Worm (Caenorhabditis elegans) whole organism, L4 larva: ENCODE data around the gene F42G4.6.

ENCODE experiments used
- D1046.2 ChIP-seq: fragments of 200-800 bp; sonication (Bioruptor generic); IDR thresholded peaks from 2 replicates; pipeline ENCODE4 v1.3.6; 2022; ENCODE audit warnings: missing genetic modification characterization, missing compliant biosample characterization
- F26F4.8 ChIP-seq: fragments of 200-800 bp; sonication (Bioruptor generic); conservative IDR thresholded peaks from 2 replicates; pipeline ENCODE4 v1.3.6; 2022; ENCODE audit warnings: missing genetic modification characterization, missing compliant biosample characterization
- T26A8.4 ChIP-seq: fragments of 200-800 bp; sonication (Bioruptor generic); IDR thresholded peaks from 2 replicates; pipeline ENCODE4 v1.3.6; 2022; ENCODE audit warnings: missing genetic modification characterization, missing compliant biosample characterization
- Y105C5A.15 ChIP-seq: fragments of 200-800 bp; sonication (Bioruptor generic); IDR thresholded peaks from 2 replicates; pipeline ENCODE4 v1.3.6; 2022; ENCODE audit warnings: missing genetic modification characterization, missing compliant biosample characterization
- Y5F2A.4 ChIP-seq: fragments of 200-800 bp; sonication (Bioruptor generic); optimal IDR thresholded peaks from 2 replicates; lab custom pipeline; 2018; ENCODE audit warnings: mild to moderate bottlenecking, missing genetic modification characterization, missing compliant biosample characterization
- ZK337.2 ChIP-seq: fragments of 200-800 bp; sonication (Bioruptor generic); IDR thresholded peaks from 2 replicates; pipeline ENCODE4 v1.3.6; 2022; ENCODE audit warnings: missing genetic modification reagents, missing genetic modification characterization, missing compliant biosample characterization
- ZK546.5 ChIP-seq, 2 experiments: sonication (generic microtip); optimal IDR thresholded peaks; 2 replicates each; lab custom pipeline; 2017; ENCODE audit warnings: missing biosample characterization in 2 of 2, missing genetic modification characterization in 2 of 2
- aha-1 ChIP-seq: fragments of 150-350 bp; peaks from one replicate; lab custom pipeline; 2014; ENCODE audit warnings: missing biosample characterization, missing genetic modification characterization
- aly-2 ChIP-seq: sonication (generic microtip); optimal IDR thresholded peaks from 2 replicates; lab custom pipeline; 2018; ENCODE audit warnings: missing biosample characterization, missing genetic modification characterization
- attf-4 ChIP-seq: sonication (generic microtip); optimal IDR thresholded peaks from 3 replicates; lab custom pipeline; 2017; ENCODE audit warnings: missing biosample characterization, missing genetic modification characterization
- ceh-20 ChIP-seq: fragments of 200-800 bp; sonication (Bioruptor generic); IDR thresholded peaks from 2 replicates; pipeline ENCODE4 v1.3.6; 2022; ENCODE audit warnings: missing genetic modification reagents, missing genetic modification characterization, missing compliant biosample characterization
- daf-12 ChIP-seq: fragments of 150-350 bp; optimal IDR thresholded peaks from 2 replicates; lab custom pipeline; 2014; ENCODE audit warnings: missing biosample characterization, missing genetic modification reagents, missing genetic modification characterization
- daf-16 ChIP-seq, 3 experiments: sonication (generic microtip); optimal IDR thresholded peaks; 2 replicates each; lab custom pipeline; 2016 to 2017; ENCODE audit warnings: missing genetic modification characterization in 3 of 3, missing genetic modification reagents in 3 of 3, mild to moderate bottlenecking in 2 of 3, missing compliant biosample characterization in 2 of 3, missing biosample characterization in 1 of 3, moderate library complexity in 1 of 3
- dmd-6 ChIP-seq: fragments of 200-800 bp; sonication (Bioruptor generic); IDR thresholded peaks from 2 replicates; pipeline ENCODE4 v1.3.6; 2022; ENCODE audit warnings: missing genetic modification reagents, missing genetic modification characterization, missing compliant biosample characterization
- dve-1 ChIP-seq: sonication (generic microtip); optimal IDR thresholded peaks from 2 replicates; lab custom pipeline; 2017; ENCODE audit warnings: antibody characterized with exemption, mild to moderate bottlenecking, missing genetic modification characterization, missing compliant biosample characterization; ENCODE audit not compliant: insufficient read depth
- egl-43 ChIP-seq: fragments of 200-800 bp; sonication (Bioruptor generic); IDR thresholded peaks from 2 replicates; pipeline ENCODE4 v1.3.6; 2022; ENCODE audit warnings: missing genetic modification reagents, missing genetic modification characterization, missing compliant biosample characterization
- hlh-11 ChIP-seq: fragments of 200-800 bp; sonication (Bioruptor generic); optimal IDR thresholded peaks from 2 replicates; lab custom pipeline; 2018; ENCODE audit warnings: mild to moderate bottlenecking, missing genetic modification characterization, missing compliant biosample characterization
- hlh-30 ChIP-seq: sonication (generic microtip); optimal IDR thresholded peaks from 2 replicates; lab custom pipeline; 2017; ENCODE audit warnings: antibody characterized with exemption, mild to moderate bottlenecking, missing genetic modification characterization, missing compliant biosample characterization; ENCODE audit not compliant: insufficient read depth
- lin-13 ChIP-seq: fragments of 150-350 bp; optimal IDR thresholded peaks from 2 replicates; lab custom pipeline; 2014; ENCODE audit warnings: missing biosample characterization, missing genetic modification reagents, missing genetic modification characterization
- lin-29 ChIP-seq: fragments of 200-800 bp; sonication (Bioruptor generic); IDR thresholded peaks from 2 replicates; pipeline ENCODE4 v1.3.6; 2022; ENCODE audit warnings: missing genetic modification reagents, missing genetic modification characterization, missing compliant biosample characterization
- lin-39 ChIP-seq: fragments of 150-350 bp; optimal IDR thresholded peaks from 2 replicates; lab custom pipeline; 2014; ENCODE audit warnings: missing biosample characterization, missing genetic modification reagents, missing genetic modification characterization
- lsy-2 ChIP-seq, 2 experiments: fragments of 150-350 bp in 1 of 2; sonication (generic microtip) in 1 of 2; optimal IDR thresholded peaks; 2 replicates each; lab custom pipeline; 2014 to 2017; ENCODE audit warnings: missing biosample characterization in 2 of 2, missing genetic modification characterization in 2 of 2
- madf-9 ChIP-seq: fragments of 200-800 bp; sonication (Bioruptor generic); conservative IDR thresholded peaks from 2 replicates; pipeline ENCODE4 v1.3.6; 2022; ENCODE audit warnings: missing genetic modification reagents, missing genetic modification characterization, missing compliant biosample characterization
- mes-2 ChIP-seq: sonication (generic microtip); optimal IDR thresholded peaks from 2 replicates; lab custom pipeline; 2016; ENCODE audit warnings: missing genotype, mild to moderate bottlenecking, missing genetic modification characterization, missing compliant biosample characterization; ENCODE audit not compliant: poor library complexity, severe bottlenecking
- mxl-3 ChIP-seq: fragments of 200-800 bp; sonication (Bioruptor generic); optimal IDR thresholded peaks from 2 replicates; lab custom pipeline; 2018; ENCODE audit warnings: mild to moderate bottlenecking, missing genetic modification characterization, missing compliant biosample characterization
- nhr-102 ChIP-seq: sonication (generic microtip); optimal IDR thresholded peaks from 2 replicates; lab custom pipeline; 2016; ENCODE audit warnings: mild to moderate bottlenecking, missing genetic modification characterization, moderate library complexity, missing compliant biosample characterization
- nhr-11 ChIP-seq: fragments of 150-350 bp; optimal IDR thresholded peaks from 2 replicates; lab custom pipeline; 2014; ENCODE audit warnings: missing biosample characterization, missing genetic modification characterization
- nhr-237 ChIP-seq: sonication (generic microtip); optimal IDR thresholded peaks from 2 replicates; lab custom pipeline; 2017; ENCODE audit warnings: missing biosample characterization, missing genetic modification characterization
- nhr-25 ChIP-seq: sonication (generic microtip); optimal IDR thresholded peaks from 2 replicates; lab custom pipeline; 2017; ENCODE audit warnings: missing genetic modification characterization, mild to moderate bottlenecking, missing compliant biosample characterization, antibody characterized with exemption, moderate library complexity, borderline replicate concordance; ENCODE audit not compliant: insufficient read depth
- nhr-28 ChIP-seq: fragments of 150-350 bp; optimal IDR thresholded peaks from 2 replicates; lab custom pipeline; 2014; ENCODE audit warnings: missing biosample characterization, missing genetic modification characterization
- nhr-48 ChIP-seq: sonication (generic microtip); optimal IDR thresholded peaks from 2 replicates; lab custom pipeline; 2016; ENCODE audit warnings: mild to moderate bottlenecking, missing genetic modification characterization, missing compliant biosample characterization
- nhr-77 ChIP-seq: fragments of 150-350 bp; optimal IDR thresholded peaks from 2 replicates; lab custom pipeline; 2014; ENCODE audit warnings: missing biosample characterization, missing genetic modification characterization
- php-3 ChIP-seq: fragments of 200-800 bp; sonication (Bioruptor generic); IDR thresholded peaks from 2 replicates; pipeline ENCODE4 v1.3.6; 2022; ENCODE audit warnings: missing genetic modification reagents, missing genetic modification characterization, missing compliant biosample characterization
- pqm-1 ChIP-seq: sonication (generic microtip); optimal IDR thresholded peaks from 2 replicates; lab custom pipeline; 2017; ENCODE audit warnings: missing biosample characterization, missing genetic modification characterization
- rbr-2 ChIP-seq: sonication (generic microtip); optimal IDR thresholded peaks from 2 replicates; lab custom pipeline; 2016; ENCODE audit warnings: missing genotype, missing genetic modification characterization, missing compliant biosample characterization
- sdz-12 ChIP-seq: fragments of 200-800 bp; sonication (Bioruptor generic); optimal IDR thresholded peaks from 2 replicates; lab custom pipeline; 2018; ENCODE audit warnings: mild to moderate bottlenecking, missing genetic modification characterization, missing compliant biosample characterization
- set-16 ChIP-seq: fragments of 200-800 bp; sonication (Bioruptor generic); IDR thresholded peaks from 2 replicates; pipeline ENCODE4 v1.3.6; 2022; ENCODE audit warnings: missing genetic modification reagents, missing genetic modification characterization, missing compliant biosample characterization
- tag-97 ChIP-seq: fragments of 200-800 bp; sonication (Bioruptor generic); IDR thresholded peaks from 2 replicates; pipeline ENCODE4 v1.3.6; 2022; ENCODE audit warnings: missing genetic modification characterization, missing compliant biosample characterization
- tra-1 ChIP-seq: fragments of 200-800 bp; sonication (Bioruptor generic); IDR thresholded peaks from 2 replicates; pipeline ENCODE4 v1.3.6; 2022; ENCODE audit warnings: missing genetic modification reagents, missing genetic modification characterization, missing compliant biosample characterization
- unc-62 ChIP-seq, 3 experiments: fragments of 150-350 bp in 1 of 3; sonication (generic microtip); optimal IDR thresholded peaks in 2 of 3; peaks in 1 of 3; 1 replicate in 1 of 3; 2 replicates in 2 of 3; lab custom pipeline; 2014 to 2017; ENCODE audit warnings: missing biosample characterization in 3 of 3, missing genetic modification characterization in 3 of 3, missing genetic modification reagents in 3 of 3, missing genotype in 1 of 3
- zfp-2 ChIP-seq: sonication (generic microtip); optimal IDR thresholded peaks from 2 replicates; lab custom pipeline; 2016; ENCODE audit warnings: mild to moderate bottlenecking, missing genetic modification characterization, missing compliant biosample characterization
- zip-2 ChIP-seq: fragments of 150-350 bp; optimal IDR thresholded peaks from 2 replicates; lab custom pipeline; 2014; ENCODE audit warnings: missing biosample characterization, missing genetic modification characterization
- ztf-7 ChIP-seq: fragments of 150-350 bp; optimal IDR thresholded peaks from 2 replicates; lab custom pipeline; 2014; ENCODE audit warnings: missing biosample characterization, missing genetic modification characterization

Gene F42G4.6

DNA sequence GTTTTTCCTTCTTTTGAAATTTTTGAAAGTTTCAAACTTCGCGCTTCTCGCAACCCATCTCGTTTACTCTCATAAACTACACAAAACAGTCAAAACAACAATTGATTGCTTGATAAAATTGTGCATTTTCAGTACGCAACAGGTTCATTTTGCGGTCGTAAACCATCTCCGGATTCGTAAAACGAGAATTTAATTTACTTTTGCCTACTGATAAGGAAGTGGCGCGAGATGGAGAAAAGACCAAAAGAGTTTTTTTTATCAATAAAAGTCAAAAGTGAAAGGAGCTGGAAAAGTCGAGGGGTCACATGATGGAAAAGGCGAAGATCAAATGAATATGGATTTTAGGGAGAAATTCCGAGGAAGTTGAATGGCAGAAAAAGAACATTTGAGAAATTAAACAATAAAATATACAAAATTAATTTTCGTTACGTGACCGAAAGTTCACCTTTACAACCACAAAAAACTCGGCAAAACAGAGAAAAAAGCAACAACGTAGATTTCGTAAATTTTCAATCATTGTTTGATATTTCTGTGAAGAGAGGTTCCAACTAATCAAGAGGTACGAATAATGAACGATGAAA, at the start of gene F42G4.6:
F42G4.6 (plus strand) TSS at position 531 of the 581 bp plus-strand sequence.
- TF ChIP-seq dmd-6 (GFP tag; lab: Robert Waterston, UW) (peak; percentile 84), hlh-30 (peak; percentile 33), php-3 (peak; percentile 97), hlh-11 (peak; percentile 78), dve-1 (tag; lab: Kevin White, UChicago) (peak; percentile 88), ceh-20 (GFP tag; lab: Robert Waterston, UW) (0 out of 2 replicates have a peak, but pooled peaks have one; percentile 20), nhr-28 (tag; lab: Kevin White, UChicago) (peak; percentile 71), tag-97 (no peak), nhr-102 (peak; percentile 2), daf-16 (GFP tag; optimal IDR thresholded peaks at IDR 0.05; lab: Kevin White, UChicago) (no peak), daf-16 (tag; optimal IDR thresholded peaks at IDR 0.05; lab: Kevin White, UChicago) (peak; percentile 90), egl-43 (GFP tag; lab: Robert Waterston, UW) (no peak), nhr-77 (tag; lab: Kevin White, UChicago) (peak; percentile 36), D1046.2 (no peak), nhr-48 (tag; lab: Kevin White, UChicago) (peak; percentile 77), lin-13 (peak; percentile 27), tra-1 (GFP tag; lab: Robert Waterston, UW) (peak; percentile 75), pqm-1 (tag; lab: Kevin White, UChicago) (peak; percentile 79), mxl-3 (GFP tag; lab: Kevin White, UChicago) (no peak)

DNA sequence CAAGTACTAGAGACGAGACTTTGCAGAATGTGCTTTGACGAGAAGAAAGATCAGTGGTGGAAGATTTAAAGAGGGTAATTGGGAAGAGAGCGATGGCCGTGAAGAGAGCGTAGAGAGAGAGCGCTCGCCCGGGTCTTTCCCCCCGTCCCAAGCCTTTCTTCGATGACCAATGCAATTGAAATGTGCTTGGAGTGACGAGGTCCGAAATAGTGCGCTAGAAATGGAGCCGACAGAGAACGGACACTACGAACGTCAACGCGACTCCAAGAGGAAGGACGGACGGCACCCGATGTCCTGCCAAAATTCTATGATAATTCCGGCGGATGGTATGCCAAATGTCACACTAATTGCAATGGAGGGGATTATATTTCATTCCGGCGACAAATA, 49.1 kb upstream of the F42G4.6 start:
- TF ChIP-seq set-16 (peak; percentile 30; the same call in 1 of the 2 replicates), hlh-30 (no peak), egl-43 (GFP tag; lab: Robert Waterston, UW) (0 out of 2 replicates have a peak, but pooled peaks have one; percentile 20), zip-2 (tag; lab: Kevin White, UChicago) (no peak), mes-2 (tag; lab: Kevin White, UChicago) (peak; percentile 5), lin-39 (tag; lab: Kevin White, UChicago) (no peak), Y105C5A.15 (GFP tag; lab: Robert Waterston, UW) (no peak)

DNA sequence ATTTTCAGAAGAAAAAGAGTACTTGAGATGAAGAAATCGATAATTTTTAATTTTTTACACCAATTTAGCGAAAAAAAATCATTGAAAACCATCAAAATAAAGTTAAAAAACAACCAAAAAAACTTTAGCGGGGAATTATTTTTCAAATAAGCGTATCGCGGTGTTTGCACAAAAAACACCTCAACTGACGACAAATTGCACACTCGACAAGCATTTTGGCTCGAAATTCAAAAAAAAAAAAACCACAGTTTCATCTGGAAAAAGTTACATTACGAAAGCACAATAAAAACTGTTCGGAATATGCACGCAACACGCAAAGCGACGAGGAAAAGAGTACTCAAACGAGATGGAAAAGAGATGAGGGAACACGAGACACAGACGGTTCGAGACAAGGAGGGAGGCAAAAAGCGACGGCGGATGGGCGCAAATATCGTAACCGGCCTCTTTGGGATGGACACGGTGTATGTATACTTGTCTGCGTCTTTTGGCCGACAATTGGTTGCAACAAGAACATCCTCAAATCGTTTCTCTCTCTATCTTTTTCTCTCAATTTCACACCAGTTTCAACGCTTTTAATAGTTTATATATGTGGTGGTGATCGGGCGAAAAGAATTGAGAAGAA, 48.5 kb upstream of the F42G4.6 start:
- TF ChIP-seq mxl-3 (GFP tag; lab: Kevin White, UChicago) (peak; percentile 83), attf-4 (tag; lab: Kevin White, UChicago) (no peak), sdz-12 (GFP tag; lab: Kevin White, UChicago) (no peak), aha-1 (tag; lab: Kevin White, UChicago) (peak; percentile 16), zfp-2 (tag; lab: Kevin White, UChicago) (no peak), nhr-28 (tag; lab: Kevin White, UChicago) (peak; percentile 66), nhr-25 (tag; lab: Kevin White, UChicago) (peak; percentile 82), mes-2 (tag; lab: Kevin White, UChicago) (peak; percentile 29), madf-9 (GFP tag; lab: Robert Waterston, UW) (no peak), lsy-2 (tag; optimal IDR thresholded peaks at IDR 0.05; lab: Kevin White, UChicago) (peak in 1 of 2 experiments; percentile 61), nhr-11 (tag; lab: Kevin White, UChicago) (peak; percentile 21), nhr-237 (tag; lab: Kevin White, UChicago) (no peak), hlh-30 (peak; percentile 57), unc-62 (GFP tag; optimal IDR thresholded peaks at IDR 0.05 in 1 of 2; lab: Kevin White, UChicago) (peak in 1 of 2 experiments; percentile 21), unc-62 (tag; optimal IDR thresholded peaks at IDR 0.05; lab: Kevin White, UChicago) (no peak), rbr-2 (tag; lab: Kevin White, UChicago) (peak; percentile 55), ZK337.2 (GFP tag; lab: Robert Waterston, UW) (no peak), daf-16 (GFP tag; optimal IDR thresholded peaks at IDR 0.05; lab: Kevin White, UChicago) (no peak), daf-16 (tag; optimal IDR thresholded peaks at IDR 0.05; lab: Kevin White, UChicago) (peak; percentile 3), dve-1 (tag; lab: Kevin White, UChicago) (peak; percentile 67), hlh-11 (peak; percentile 75), ZK546.5 (tag; optimal IDR thresholded peaks at IDR 0.05; lab: Kevin White, UChicago) (no peak), Y105C5A.15 (GFP tag; lab: Robert Waterston, UW) (no peak), zip-2 (tag; lab: Kevin White, UChicago) (no peak), lin-29 (GFP tag; lab: Robert Waterston, UW) (no peak), F26F4.8 (GFP tag; lab: Robert Waterston, UW) (no peak), D1046.2 (no peak), aly-2 (tag; lab: Kevin White, UChicago) (no peak), ztf-7 (tag; lab: Kevin White, UChicago) (no peak), daf-12 (tag; lab: Kevin White, UChicago) (no peak), T26A8.4 (GFP tag; lab: Robert Waterston, UW) (no peak), Y5F2A.4 (GFP tag; lab: Kevin White, UChicago) (no peak)
